Worm (Caenorhabditis elegans) whole organism, mixed stage, embryonic: Measurements from ENCODE around the gene ZC168.2.

ENCODE experiments used
- ceh-83 ChIP-seq: fragments of 200-800 bp; sonication (Bioruptor generic); optimal IDR thresholded peaks from 2 replicates; lab custom pipeline; 2018; ENCODE audit warnings: mild to moderate bottlenecking, missing genetic modification characterization, missing compliant biosample characterization
- cnd-1 ChIP-seq: fragments of 200-800 bp; sonication (Bioruptor generic); optimal IDR thresholded peaks from 2 replicates; lab custom pipeline; 2018; ENCODE audit warnings: mild to moderate bottlenecking, missing genetic modification characterization, missing compliant biosample characterization
- elt-3 ChIP-seq: fragments of 150-350 bp; optimal IDR thresholded peaks from 2 replicates; lab custom pipeline; 2014; ENCODE audit warnings: missing biosample characterization, missing genetic modification characterization
- lin-13 ChIP-seq: fragments of 150-350 bp; optimal IDR thresholded peaks from 2 replicates; lab custom pipeline; 2014; ENCODE audit warnings: missing biosample characterization, missing genetic modification characterization
- lsy-2 ChIP-seq: fragments of 150-350 bp; optimal IDR thresholded peaks from 2 replicates; lab custom pipeline; 2014; ENCODE audit warnings: missing biosample characterization, missing genetic modification characterization
- mab-5 ChIP-seq: fragments of 150-350 bp; optimal IDR thresholded peaks from 2 replicates; lab custom pipeline; 2014; ENCODE audit warnings: missing biosample characterization, missing genetic modification characterization
- mep-1 ChIP-seq: fragments of 150-350 bp; optimal IDR thresholded peaks from 2 replicates; lab custom pipeline; 2017; ENCODE audit warnings: missing biosample characterization, missing genetic modification reagents, missing genetic modification characterization, inconsistent platforms
- mls-2 ChIP-seq: sonication (generic microtip); optimal IDR thresholded peaks from 2 replicates; lab custom pipeline; 2016; ENCODE audit warnings: mild to moderate bottlenecking, missing genetic modification characterization, moderate library complexity, missing compliant biosample characterization
- nhr-12 ChIP-seq: fragments of 150-350 bp; optimal IDR thresholded peaks from 2 replicates; lab custom pipeline; 2014; ENCODE audit warnings: missing biosample characterization, missing genetic modification characterization
- unc-39 ChIP-seq: fragments of 150-350 bp; optimal IDR thresholded peaks from 2 replicates; lab custom pipeline; 2014; ENCODE audit warnings: missing biosample characterization, missing genetic modification characterization
- unc-62 ChIP-seq: fragments of 150-350 bp; optimal IDR thresholded peaks from 2 replicates; lab custom pipeline; 2014; ENCODE audit warnings: missing biosample characterization, missing genetic modification reagents, missing genetic modification characterization
- zip-8 ChIP-seq: fragments of 150-350 bp; optimal IDR thresholded peaks from 2 replicates; lab custom pipeline; 2014; ENCODE audit warnings: missing biosample characterization, missing genetic modification characterization
- ztf-11 ChIP-seq: fragments of 150-350 bp; optimal IDR thresholded peaks from 2 replicates; lab custom pipeline; 2014; ENCODE audit warnings: missing biosample characterization, missing genetic modification characterization

DNA sequence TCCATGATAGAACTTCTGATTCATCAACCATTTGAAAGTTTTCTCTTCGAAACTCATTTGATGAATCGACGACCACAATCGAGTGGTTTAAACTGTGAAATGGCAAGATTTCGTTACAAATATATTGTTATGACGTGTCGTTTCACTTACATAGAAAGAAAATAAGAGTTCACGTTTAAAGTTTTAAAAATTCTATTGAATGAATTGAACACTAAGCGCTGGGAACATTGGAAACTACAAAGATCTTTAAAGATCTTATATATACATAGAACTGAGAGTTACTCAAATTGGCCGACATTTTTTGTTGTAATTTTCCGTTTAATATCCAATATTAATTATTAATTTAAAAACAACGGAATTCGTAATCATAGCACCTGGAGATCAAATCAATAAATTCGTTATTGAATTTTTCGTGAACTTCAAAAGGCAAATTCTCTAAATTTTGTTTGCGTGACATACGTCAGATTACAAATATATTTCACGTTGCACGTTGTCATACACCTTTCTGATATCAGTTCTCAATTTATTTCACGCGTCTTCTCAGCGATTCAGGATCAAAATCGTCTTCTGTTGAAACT is 29.9 kb downstream of the ZC168.2 start, which contains the start of the genes T25B9.4 and T25B9.6:
- TF ChIP-seq mab-5 (tag; lab: Kevin White, UChicago) = no peak
- no peak for TF ChIP-seq unc-62 (GFP tag; lab: Kevin White, UChicago)
- TF ChIP-seq mep-1 (tag; lab: Kevin White, UChicago) = no peak
- TF ChIP-seq mls-2 (tag; lab: Kevin White, UChicago) = no peak
- no peak for TF ChIP-seq nhr-12
- TF ChIP-seq unc-39 (tag; lab: Kevin White, UChicago) = no peak
- no peak for TF ChIP-seq lsy-2 (tag; lab: Kevin White, UChicago)
- no peak for TF ChIP-seq cnd-1 (tag; lab: Kevin White, UChicago)
- no peak for TF ChIP-seq zip-8 (tag; lab: Kevin White, UChicago)
- TF ChIP-seq lin-13 (tag; lab: Kevin White, UChicago) = no peak
- TF ChIP-seq elt-3 = no peak
- TF ChIP-seq ceh-83 (GFP tag; lab: Kevin White, UChicago) = no peak
- TF ChIP-seq ztf-11 (tag; lab: Kevin White, UChicago) = no peak
